Worm (Caenorhabditis elegans): ENCODE measurements around the gene math-19.
A peak's percentile ranks its signal among the peaks of the same experiment; 100 is the strongest.

math-19 gene

ce11 chrII:2031852-2032251, 33.2 kb downstream of the math-19 start, which contains the start of gene bath-5:
Gene bath-5, minus strand, starts transcription at chrII:2031952.
- TF ChIP-seq D2030.7 (GFP tag; IDR thresholded peaks at IDR 0.05) = peak; percentile 40; the same call in 1 of the 2 replicates
- peak; percentile 82 for TF ChIP-seq lsl-1 (GFP tag; optimal IDR thresholded peaks at IDR 0.05)
- no peak for TF ChIP-seq somi-1 (GFP tag; optimal IDR thresholded peaks at IDR 0.05)
- peak; percentile 42; the same call in 1 of the 2 replicates for TF ChIP-seq madf-6 (GFP tag; IDR thresholded peaks at IDR 0.05)
- TF ChIP-seq cebp-1 (GFP tag; IDR thresholded peaks at IDR 0.05) = no peak
- TF ChIP-seq cebp-1 (tag; optimal IDR thresholded peaks at IDR 0.05) = no peak
- no peak for TF ChIP-seq hmg-1.2 (GFP tag; IDR thresholded peaks at IDR 0.05)

- peak; percentile 48 for TF ChIP-seq efl-1 (GFP tag; optimal IDR thresholded peaks at IDR 0.05)
- 0 out of 2 replicates have a peak, but pooled peaks have one; percentile 1 for TF ChIP-seq madf-6 (GFP tag; IDR thresholded peaks at IDR 0.05)
- TF ChIP-seq mcd-1 (GFP tag; IDR thresholded peaks at IDR 0.05) = peak; percentile 57
These were observed 33.6 kb downstream of the math-19 start, which contains the start of gene btb-4 for ce11 chrII:2032282-2032681. Gene btb-4, plus strand, starts transcription at chrII:2032316.

- TF ChIP-seq lsl-1 (GFP tag; optimal IDR thresholded peaks at IDR 0.05) (peak; percentile 18), egrh-3 (GFP tag; IDR thresholded peaks at IDR 0.05) (no peak)
These were observed 34.6 kb downstream of the math-19 start, which contains the start of gene F59H6.14 for ce11 chrII:2033286-2033685. Gene F59H6.14, plus strand, starts transcription at chrII:2033586.

ce11 chrII:2039288-2039687, 40.6 kb downstream of the math-19 start, which contains the start of gene bath-19:
Gene bath-19, minus strand, starts transcription at chrII:2039388.
- TF ChIP-seq lsl-1 (GFP tag; optimal IDR thresholded peaks at IDR 0.05) (peak; percentile 54), dox-1 (GFP tag; IDR thresholded peaks at IDR 0.05) (no peak), Y79H2A.3 (GFP tag; conservative IDR thresholded peaks at IDR 0.05) (no peak), sdz-38 (tag; optimal IDR thresholded peaks at IDR 0.05) (no peak)

ce11 chrII:2042447-2042846, 43.8 kb downstream of the math-19 start, which contains the start of gene bath-20:
Gene bath-20, minus strand, starts transcription at chrII:2042547.
- TF ChIP-seq nfyb-1 (GFP tag; IDR thresholded peaks at IDR 0.05) (no peak), lsl-1 (GFP tag; optimal IDR thresholded peaks at IDR 0.05) (peak; percentile 31), tbx-9 (tag; optimal IDR thresholded peaks at IDR 0.05; ENCODE audit: borderline replicate concordance) (no peak), chd-7 (tag; optimal IDR thresholded peaks at IDR 0.05) (no peak), madf-10 (tag; optimal IDR thresholded peaks at IDR 0.05) (no peak), rec-8 (tag; optimal IDR thresholded peaks at IDR 0.05) (no peak)

ce11 chrII:2045505-2045904, 46.8 kb downstream of the math-19 start, which contains the start of gene bath-24:
Gene bath-24, minus strand, starts transcription at chrII:2045605.
- TF ChIP-seq ccch-3 (GFP tag; optimal IDR thresholded peaks at IDR 0.05) (no peak), lsl-1 (GFP tag; optimal IDR thresholded peaks at IDR 0.05) (peak; percentile 65)

ce11 chrII:2046556-2046955, 47.9 kb downstream of the math-19 start, which contains the start of gene math-1:
Gene math-1, minus strand, starts transcription at chrII:2046656.
- 0 out of 2 replicates have a peak, but pooled peaks have one; percentile 7 for TF ChIP-seq zfh-2 (GFP tag; conservative IDR thresholded peaks at IDR 0.05)

All from whole organism, young adult.